Fruit fly (Drosophila melanogaster) whole organism, embryonic: Measurements from ENCODE around the gene CG1840.

ENCODE experiments used
- BEAF-32 ChIP-seq: fragments of 200-800 bp; sonication (Bioruptor generic); optimal IDR thresholded peaks from 3 replicates; lab custom pipeline; 2017; ENCODE audit warnings: missing biosample characterization, missing genetic modification characterization, mild to moderate bottlenecking, moderate library complexity, missing genetic modification reagents
- Blimp-1 ChIP-seq: fragments of 200-800 bp; sonication (Bioruptor generic); optimal IDR thresholded peaks from 3 replicates; lab custom pipeline; 2018; ENCODE audit warnings: missing biosample characterization, missing genetic modification characterization, mild to moderate bottlenecking, moderate library complexity, missing genetic modification reagents
- CG10147 ChIP-seq: fragments of 200-800 bp; sonication (Bioruptor generic); optimal IDR thresholded peaks from 2 replicates; lab custom pipeline; 2019; ENCODE audit warnings: missing biosample characterization, mild to moderate bottlenecking, missing genetic modification characterization, moderate library complexity
- CG10274 ChIP-seq: fragments of 200-800 bp; sonication (Bioruptor generic); optimal IDR thresholded peaks from 3 replicates; lab custom pipeline; 2017; ENCODE audit warnings: missing biosample characterization, mild to moderate bottlenecking, missing genetic modification characterization
- CG10959 ChIP-seq: fragments of 200-800 bp; sonication (Bioruptor generic); IDR thresholded peaks from 2 replicates; pipeline ENCODE4 v1.3.6; 2022; ENCODE audit warnings: missing biosample characterization, missing genetic modification characterization
- CG11695 ChIP-seq: fragments of 200-800 bp; sonication (Bioruptor generic); IDR thresholded peaks from 3 replicates; pipeline ENCODE4 v1.3.6; 2022; ENCODE audit warnings: missing biosample characterization, missing genetic modification characterization
- CG14014 ChIP-seq: fragments of 200-800 bp; sonication (Bioruptor generic); IDR thresholded peaks from 2 replicates; pipeline ENCODE4 v1.3.6; 2022; ENCODE audit warnings: missing biosample characterization, missing genetic modification characterization
- CG14860 ChIP-seq: fragments of 200-800 bp; sonication (Bioruptor generic); IDR thresholded peaks from 3 replicates; pipeline ENCODE4 v1.3.6; 2022; ENCODE audit warnings: missing biosample characterization, missing genetic modification characterization; ENCODE audit not compliant: partially characterized antibody
- CG15514 ChIP-seq: fragments of 200-800 bp; sonication (Bioruptor generic); optimal IDR thresholded peaks from 3 replicates; lab custom pipeline; 2017; ENCODE audit warnings: missing biosample characterization, missing genetic modification characterization, mild to moderate bottlenecking, moderate library complexity, missing genetic modification reagents
- CG1647 ChIP-seq: fragments of 200-800 bp; sonication (Bioruptor generic); optimal IDR thresholded peaks from 3 replicates; lab custom pipeline; 2016; ENCODE audit warnings: missing biosample characterization, missing genetic modification characterization
- CG4707 ChIP-seq: fragments of 200-800 bp; sonication (Bioruptor generic); optimal IDR thresholded peaks from 2 replicates; lab custom pipeline; 2018; ENCODE audit warnings: missing biosample characterization, mild to moderate bottlenecking, missing genetic modification characterization, moderate library complexity
- CG6175 ChIP-seq: fragments of 200-800 bp; sonication (Bioruptor generic); IDR thresholded peaks from 3 replicates; pipeline ENCODE4 v1.3.6; 2022; ENCODE audit warnings: missing biosample characterization, missing genetic modification characterization
- CG8924 ChIP-seq: fragments of 200-800 bp; optimal IDR thresholded peaks from 3 replicates; lab custom pipeline; 2019; ENCODE audit warnings: missing biosample characterization, mild to moderate bottlenecking, missing genetic modification characterization, moderate library complexity
- CG9215 ChIP-seq: fragments of 200-800 bp; sonication (Bioruptor generic); IDR thresholded peaks from 2 replicates; pipeline ENCODE4 v1.3.6; 2022; ENCODE audit warnings: missing biosample characterization, missing genetic modification characterization
- E2f1 ChIP-seq: fragments of 200-800 bp; sonication (Bioruptor generic); IDR thresholded peaks from 2 replicates; pipeline ENCODE4 v1.3.6; 2022; ENCODE audit warnings: missing biosample characterization, missing genetic modification characterization
- Ets97D ChIP-seq: fragments of 200-800 bp; sonication (Bioruptor generic); optimal IDR thresholded peaks from 3 replicates; lab custom pipeline; 2016; ENCODE audit warnings: missing biosample characterization, missing genetic modification characterization
- HmgD ChIP-seq: fragments of 200-800 bp; sonication (Bioruptor generic); optimal IDR thresholded peaks from 3 replicates; lab custom pipeline; 2016; ENCODE audit warnings: missing biosample characterization, missing genetic modification characterization
- Lhr ChIP-seq: fragments of 200-800 bp; sonication (Bioruptor generic); optimal IDR thresholded peaks from 3 replicates; lab custom pipeline; 2017; ENCODE audit warnings: mild to moderate bottlenecking, missing biosample characterization, missing genetic modification reagents, missing genetic modification characterization
- Ssrp ChIP-seq: fragments of 200-800 bp; sonication (Bioruptor generic); optimal IDR thresholded peaks from 2 replicates; lab custom pipeline; 2018; ENCODE audit warnings: missing biosample characterization, mild to moderate bottlenecking, missing genetic modification characterization, moderate library complexity
- YL-1 ChIP-seq: fragments of 200-800 bp; sonication (Bioruptor generic); optimal IDR thresholded peaks from 3 replicates; lab custom pipeline; 2017; ENCODE audit warnings: missing biosample characterization, mild to moderate bottlenecking, missing genetic modification characterization
- ac ChIP-seq: fragments of 200-800 bp; sonication (Bioruptor generic); optimal IDR thresholded peaks from 3 replicates; lab custom pipeline; 2017; ENCODE audit warnings: missing biosample characterization, mild to moderate bottlenecking, missing genetic modification characterization
- al ChIP-seq: fragments of 200-800 bp; sonication (Bioruptor generic); IDR thresholded peaks from 2 replicates; pipeline ENCODE4 v1.3.6; 2022; ENCODE audit warnings: missing biosample characterization, missing genetic modification characterization
- amos ChIP-seq: fragments of 200-800 bp; sonication (Bioruptor generic); IDR thresholded peaks from 2 replicates; pipeline ENCODE4 v1.3.6; 2022; ENCODE audit warnings: missing biosample characterization, missing genetic modification characterization; ENCODE audit not compliant: partially characterized antibody
- bigmax ChIP-seq: fragments of 200-800 bp; sonication (Bioruptor generic); optimal IDR thresholded peaks from 2 replicates; lab custom pipeline; 2018; ENCODE audit warnings: missing biosample characterization, mild to moderate bottlenecking, missing genetic modification characterization
- bsh ChIP-seq, 2 experiments: fragments of 200-800 bp; sonication (Bioruptor generic); optimal IDR thresholded peaks; 2 replicates each; lab custom pipeline; 2017 to 2018; ENCODE audit warnings: mild to moderate bottlenecking in 2 of 2, missing biosample characterization in 2 of 2, missing genetic modification characterization in 2 of 2, moderate library complexity in 1 of 2
- croc ChIP-seq: fragments of 200-800 bp; sonication (Bioruptor generic); conservative IDR thresholded peaks from 3 replicates; pipeline ENCODE4 v1.3.6; 2022; ENCODE audit warnings: missing biosample characterization, missing genetic modification characterization
- dysf ChIP-seq: fragments of 200-800 bp; sonication (Bioruptor generic); IDR thresholded peaks from 3 replicates; pipeline ENCODE4 v1.3.6; 2022; ENCODE audit warnings: missing biosample characterization, missing genetic modification characterization
- fru ChIP-seq: fragments of >200 bp; optimal IDR thresholded peaks from 2 replicates; lab custom pipeline; 2017
- gro ChIP-seq: fragments of 200-800 bp; sonication (Bioruptor generic); optimal IDR thresholded peaks from 2 replicates; lab custom pipeline; 2016; ENCODE audit warnings: missing biosample characterization, missing genetic modification characterization
- kay ChIP-seq: fragments of 200-800 bp; sonication (Bioruptor generic); optimal IDR thresholded peaks from 2 replicates; lab custom pipeline; 2016; ENCODE audit warnings: missing biosample characterization, missing genetic modification characterization
- otp ChIP-seq: fragments of 200-800 bp; sonication (Bioruptor generic); IDR thresholded peaks from 3 replicates; pipeline ENCODE4, ENCODE4 v1.3.6; 2022; ENCODE audit warnings: missing biosample characterization, missing genetic modification characterization
- shn ChIP-seq: fragments of 200-800 bp; sonication (Bioruptor generic); optimal IDR thresholded peaks from 3 replicates; lab custom pipeline; 2016; ENCODE audit warnings: missing biosample characterization, missing genetic modification characterization
- sr ChIP-seq: fragments of 200-800 bp; sonication (Bioruptor generic); IDR thresholded peaks from 3 replicates; pipeline ENCODE4 v1.3.6; 2022; ENCODE audit warnings: missing biosample characterization, missing genetic modification characterization
- ssp ChIP-seq: fragments of 200-800 bp; sonication (Bioruptor generic); IDR thresholded peaks from 2 replicates; pipeline ENCODE4 v1.3.6; 2022; ENCODE audit warnings: missing biosample characterization, missing genetic modification characterization
- toy ChIP-seq: fragments of 200-800 bp; sonication (Bioruptor generic); IDR thresholded peaks from 2 replicates; pipeline ENCODE4 v1.3.6; 2022; ENCODE audit warnings: missing biosample characterization, missing genetic modification characterization
- zen ChIP-seq: fragments of 200-800 bp; sonication (Bioruptor generic); optimal IDR thresholded peaks from 3 replicates; lab custom pipeline; 2018; ENCODE audit warnings: missing biosample characterization, mild to moderate bottlenecking, missing genetic modification characterization, moderate library complexity
- zen2 ChIP-seq: fragments of 200-800 bp; sonication (Bioruptor generic); IDR thresholded peaks from 3 replicates; pipeline ENCODE4 v1.3.6; 2022; ENCODE audit warnings: missing biosample characterization, missing genetic modification characterization; ENCODE audit not compliant: partially characterized antibody

Gene CG1840

DNA sequence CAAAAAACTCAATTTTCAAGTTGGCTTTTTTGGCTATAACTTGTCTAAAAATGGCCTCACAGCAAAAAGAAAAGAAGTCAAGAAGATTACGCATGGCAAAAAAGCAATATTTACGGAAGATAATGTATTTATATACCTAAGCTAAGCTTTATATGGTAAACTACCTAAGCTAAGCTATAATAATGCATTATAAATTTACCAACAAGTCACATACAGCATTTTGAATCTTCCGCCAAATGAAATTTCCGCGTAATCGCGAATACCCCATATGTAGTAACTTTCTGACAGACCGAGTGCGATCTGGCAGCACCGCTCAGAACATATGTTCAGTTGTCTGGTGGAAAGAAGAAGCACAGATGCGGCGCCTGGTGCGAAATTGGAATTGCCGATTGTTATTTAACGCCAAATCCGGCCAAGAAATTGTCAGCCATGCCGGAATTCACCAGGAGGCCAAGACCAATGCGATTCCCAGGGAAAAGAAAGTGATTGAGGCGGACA is 3.6 kb downstream of the CG1840 start, which contains the start of gene sicily (continued):
- no peak for TF ChIP-seq CG14860 (GFP tag; lab: Robert Waterston, UW)
- no peak for TF ChIP-seq CG10147 (GFP tag; lab: Kevin White, UChicago)
- peak; percentile 46 for TF ChIP-seq Ets97D (GFP tag; lab: Kevin White, UChicago)
- no peak for TF ChIP-seq HmgD (GFP tag; lab: Kevin White, UChicago)
- no peak for TF ChIP-seq al (GFP tag; lab: Robert Waterston, UW)
- no peak for TF ChIP-seq gro
- no peak for TF ChIP-seq CG10274 (GFP tag; lab: Kevin White, UChicago)
- TF ChIP-seq CG8924 (tag; lab: Kevin White, UChicago) = no peak
- TF ChIP-seq Lhr = no peak
- TF ChIP-seq zen2 = no peak
- TF ChIP-seq YL-1 (GFP tag; lab: Kevin White, UChicago) = peak; percentile 12
- TF ChIP-seq kay (GFP tag; lab: Kevin White, UChicago) = no peak
- no peak for TF ChIP-seq CG1647 (GFP tag; lab: Kevin White, UChicago)
- TF ChIP-seq ssp (GFP tag; lab: Robert Waterston, UW) = no peak
- TF ChIP-seq bsh (GFP tag; optimal IDR thresholded peaks at IDR 0.05; lab: Kevin White, UChicago) = no peak
- TF ChIP-seq CG9215 = no peak
- TF ChIP-seq CG15514 = peak; percentile 62
- TF ChIP-seq CG14014 = no peak
- no peak for TF ChIP-seq CG10959 (GFP tag; lab: Robert Waterston, UW)
- no peak for TF ChIP-seq otp
- TF ChIP-seq ac = no peak
- no peak for TF ChIP-seq Blimp-1 (GFP tag; lab: Kevin White, UChicago)
- TF ChIP-seq dysf (GFP tag; lab: Robert Waterston, UW) = no peak
- no peak for TF ChIP-seq toy (GFP tag; lab: Robert Waterston, UW)
- TF ChIP-seq E2f1 = no peak
- no peak for TF ChIP-seq croc (GFP tag; lab: Robert Waterston, UW)
- no peak for TF ChIP-seq bigmax
- no peak for TF ChIP-seq CG6175 (GFP tag; lab: Robert Waterston, UW)
- TF ChIP-seq shn (GFP tag; lab: Kevin White, UChicago) = no peak
- TF ChIP-seq CG11695 (GFP tag; lab: Robert Waterston, UW) = no peak
- no peak for TF ChIP-seq Ssrp

DNA sequence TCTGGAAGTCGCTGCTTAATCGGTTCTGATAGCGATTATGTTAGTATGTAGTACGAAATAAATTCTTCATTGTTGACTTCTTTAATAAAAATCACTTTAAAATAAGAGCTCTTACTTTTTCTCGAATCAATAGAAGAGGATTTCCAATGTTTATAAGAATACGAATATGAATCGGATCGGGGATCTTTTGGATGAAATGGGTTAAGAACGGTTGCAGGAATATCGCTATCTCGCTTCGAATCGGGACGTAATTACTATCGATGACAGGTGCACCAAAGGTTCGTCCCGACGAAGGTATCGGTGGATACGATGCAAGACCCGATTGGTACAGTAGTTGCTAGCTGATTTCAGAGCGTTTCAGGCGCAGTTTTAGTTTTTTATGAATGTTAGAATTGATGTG is 5.5 kb downstream of the CG1840 start, which contains the start of gene wisp:
Gene wisp, plus strand, starts transcription at position 301 of the 400 bp plus-strand sequence.
- TF ChIP-seq fru (no peak), sr (GFP tag; lab: Robert Waterston, UW) (no peak), zen (tag; lab: Kevin White, UChicago) (peak; percentile 19), amos (GFP tag; lab: Robert Waterston, UW) (peak; percentile 37; the same call in 1 of the 2 replicates), CG1647 (GFP tag; lab: Kevin White, UChicago) (no peak), BEAF-32 (GFP tag; lab: Kevin White, UChicago) (peak; percentile 21), CG4707 (no peak), YL-1 (GFP tag; lab: Kevin White, UChicago) (no peak)

DNA sequence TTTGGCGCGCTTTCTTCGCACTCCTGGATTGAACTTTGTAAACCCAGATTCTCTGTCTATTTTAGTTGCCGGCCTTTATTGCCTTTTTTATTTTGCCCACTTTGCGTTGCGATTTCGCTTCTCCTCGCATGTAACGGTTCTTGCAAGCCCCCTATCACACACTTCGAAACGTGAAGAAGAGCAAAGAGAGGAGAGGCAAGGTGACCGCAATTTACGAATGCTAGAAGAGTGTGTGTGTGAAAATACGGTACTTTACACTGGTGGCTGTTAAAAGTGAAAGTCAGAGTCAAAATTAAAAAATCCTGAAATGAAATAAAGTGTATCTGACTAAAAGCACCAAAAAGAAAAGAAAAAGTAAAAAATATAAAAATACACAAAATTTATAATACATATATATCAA is 6.0 kb downstream of the CG1840 start:
- peak; percentile 64 for TF ChIP-seq Blimp-1 (GFP tag; lab: Kevin White, UChicago)
- TF ChIP-seq Ssrp = no peak
